Worm (Caenorhabditis elegans) whole organism, L2 larva: ENCODE measurements around the gene sto-2.

ENCODE experiments used
- C34F6.9 ChIP-seq: fragments of 150-350 bp; optimal IDR thresholded peaks from 2 replicates; lab custom pipeline; 2014; ENCODE audit warnings: missing biosample characterization, missing genetic modification characterization
- F13H6.1 ChIP-seq: sonication (generic microtip); optimal IDR thresholded peaks from 2 replicates; lab custom pipeline; 2016; ENCODE audit warnings: missing genetic modification characterization, missing compliant biosample characterization
- aly-2 ChIP-seq: fragments of 150-350 bp; optimal IDR thresholded peaks from 2 replicates; lab custom pipeline; 2014; ENCODE audit warnings: missing biosample characterization, missing genetic modification characterization
- fos-1 ChIP-seq: fragments of 150-350 bp; optimal IDR thresholded peaks from 2 replicates; lab custom pipeline; 2014; ENCODE audit warnings: missing biosample characterization, missing genetic modification characterization
- lin-11 ChIP-seq: fragments of 150-350 bp; sonication (generic microtip); optimal IDR thresholded peaks from 2 replicates; lab custom pipeline; 2014; ENCODE audit warnings: missing biosample characterization, missing genetic modification characterization, inconsistent platforms, mixed read lengths
- lin-13 ChIP-seq: fragments of 150-350 bp; optimal IDR thresholded peaks from 2 replicates; lab custom pipeline; 2014; ENCODE audit warnings: missing biosample characterization, missing genetic modification reagents, missing genetic modification characterization
- lsy-2 ChIP-seq, 2 experiments: fragments of 150-350 bp in 1 of 2; sonication (generic microtip) in 1 of 2; optimal IDR thresholded peaks; 2 replicates each; lab custom pipeline; 2014 to 2017; ENCODE audit warnings: missing biosample characterization in 2 of 2, missing genetic modification characterization in 2 of 2
- nhr-11 ChIP-seq: fragments of 150-350 bp; optimal IDR thresholded peaks from 2 replicates; lab custom pipeline; 2014; ENCODE audit warnings: missing biosample characterization, missing genetic modification characterization
- nhr-237 ChIP-seq: fragments of 150-350 bp; optimal IDR thresholded peaks from 2 replicates; lab custom pipeline; 2014; ENCODE audit warnings: missing biosample characterization, missing genetic modification characterization
- nhr-25 ChIP-seq: fragments of 150-350 bp; sonication (generic microtip); optimal IDR thresholded peaks from 3 replicates; lab custom pipeline; 2014; ENCODE audit warnings: missing biosample characterization, missing genetic modification characterization
- nhr-77 ChIP-seq: fragments of 150-350 bp; optimal IDR thresholded peaks from 2 replicates; lab custom pipeline; 2014; ENCODE audit warnings: missing biosample characterization, missing genetic modification characterization
- skn-1 ChIP-seq: sonication (generic microtip); optimal IDR thresholded peaks from 2 replicates; lab custom pipeline; 2017; ENCODE audit warnings: missing biosample characterization, missing genetic modification characterization
- unc-55 ChIP-seq: fragments of 150-350 bp; sonication (generic microtip); optimal IDR thresholded peaks from 3 replicates; lab custom pipeline; 2014; ENCODE audit warnings: missing biosample characterization, missing genetic modification reagents, missing genetic modification characterization

DNA sequence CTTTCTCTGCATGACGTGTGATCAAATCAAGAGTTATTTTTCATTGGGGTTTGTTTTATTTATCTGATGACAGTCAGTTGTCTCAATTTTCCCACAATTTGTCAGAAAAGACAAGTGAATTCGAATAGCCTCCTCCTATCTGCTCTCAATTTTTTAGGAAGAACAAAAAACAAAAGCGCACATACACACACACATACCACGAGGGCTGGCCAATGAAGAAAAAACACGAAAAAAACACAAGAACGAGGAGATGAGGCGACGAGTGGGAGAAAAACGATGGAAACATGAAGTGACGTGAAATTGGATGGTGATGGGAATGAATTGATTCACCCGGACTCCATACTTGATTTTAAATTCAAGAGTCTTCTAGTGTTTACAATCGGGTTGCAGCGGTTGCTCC, 29.3 kb downstream of the sto-2 start:
- no peak for TF ChIP-seq aly-2 (tag; lab: Kevin White, UChicago)
- no peak for TF ChIP-seq lsy-2 (tag; optimal IDR thresholded peaks at IDR 0.05; lab: Kevin White, UChicago)
- no peak for TF ChIP-seq C34F6.9 (tag; lab: Kevin White, UChicago)
- no peak for TF ChIP-seq nhr-237 (tag; lab: Kevin White, UChicago)
- TF ChIP-seq fos-1 (tag; lab: Kevin White, UChicago), result no peak
- TF ChIP-seq lin-13, result no peak
- TF ChIP-seq skn-1, result no peak
- no peak for TF ChIP-seq nhr-25 (tag; lab: Kevin White, UChicago)
- no peak for TF ChIP-seq unc-55 (GFP tag; lab: Kevin White, UChicago)
- no peak for TF ChIP-seq F13H6.1 (tag; lab: Kevin White, UChicago)
- TF ChIP-seq lin-11 (tag; lab: Kevin White, UChicago), result no peak
- TF ChIP-seq nhr-11 (tag; lab: Kevin White, UChicago), result no peak
- TF ChIP-seq nhr-77 (tag; lab: Kevin White, UChicago), result no peak
